Worm (Caenorhabditis elegans): ENCODE measurements around the gene pfd-5.

- no peak for TF ChIP-seq him-1 (tag; optimal IDR thresholded peaks at IDR 0.05)
- no peak for TF ChIP-seq dao-5 (tag; optimal IDR thresholded peaks at IDR 0.05)
- TF ChIP-seq W03F9.2 (tag; optimal IDR thresholded peaks at IDR 0.05): no peak
Measured at ce11 chrIII:7167568-7167937, 31.1 kb downstream of the pfd-5 start, which contains the start of gene acs-4.

All from whole organism, L4/young adult.